Worm (Caenorhabditis elegans): ENCODE measurements around the gene grl-29.

DNA sequence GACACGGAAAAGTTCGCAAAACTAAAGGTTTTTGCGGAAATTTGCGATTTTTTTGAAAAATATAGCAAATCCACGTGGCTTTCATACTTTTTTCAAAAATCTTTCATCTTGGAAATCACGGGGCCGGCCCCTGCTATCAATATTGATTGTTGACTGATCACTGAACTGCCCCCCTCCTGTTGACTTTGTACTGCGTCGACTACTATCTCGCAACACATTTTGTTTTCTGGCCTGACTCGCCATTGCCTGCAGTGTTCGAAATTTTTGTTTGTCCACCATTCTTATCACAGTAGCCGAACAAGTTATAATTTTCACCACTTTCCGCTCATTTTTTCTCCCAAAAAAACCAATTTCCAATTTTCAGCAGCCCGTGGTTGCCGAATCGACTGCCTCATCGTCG lies 26.0 kb upstream of the grl-29 start:
- TF ChIP-seq ceh-14 (tag; optimal IDR thresholded peaks at IDR 0.05): no peak
- no peak for TF ChIP-seq tbx-2 (tag; optimal IDR thresholded peaks at IDR 0.05)

Data from whole organism, late embryonic.